Worm (Caenorhabditis elegans) whole organism, L4 larva: ENCODE results near the gene ins-5.
A peak's percentile ranks its signal among the peaks of the same experiment; 100 is the strongest.

Experiments
- F26F4.8 ChIP-seq: fragments of 200-800 bp; sonication (Bioruptor generic); conservative IDR thresholded peaks from 2 replicates; pipeline ENCODE4 v1.3.6; 2022; ENCODE audit warnings: missing genetic modification characterization, missing compliant biosample characterization
- F37D6.2 ChIP-seq: sonication (generic microtip); optimal IDR thresholded peaks from 2 replicates; lab custom pipeline; 2016; ENCODE audit warnings: mild to moderate bottlenecking, missing genetic modification characterization, missing compliant biosample characterization
- F49E8.2 ChIP-seq: sonication (generic microtip); optimal IDR thresholded peaks from 2 replicates; lab custom pipeline; 2016; ENCODE audit warnings: missing compliant biosample characterization, mild to moderate bottlenecking, missing genetic modification characterization, borderline replicate concordance
- Y105C5A.15 ChIP-seq: fragments of 200-800 bp; sonication (Bioruptor generic); IDR thresholded peaks from 2 replicates; pipeline ENCODE4 v1.3.6; 2022; ENCODE audit warnings: missing genetic modification characterization, missing compliant biosample characterization
- ZK546.5 ChIP-seq, 2 experiments: sonication (generic microtip); optimal IDR thresholded peaks; 2 replicates each; lab custom pipeline; 2017; ENCODE audit warnings: missing biosample characterization in 2 of 2, missing genetic modification characterization in 2 of 2
- aha-1 ChIP-seq: fragments of 150-350 bp; peaks from one replicate; lab custom pipeline; 2014; ENCODE audit warnings: missing biosample characterization, missing genetic modification characterization
- aly-2 ChIP-seq: sonication (generic microtip); optimal IDR thresholded peaks from 2 replicates; lab custom pipeline; 2018; ENCODE audit warnings: missing biosample characterization, missing genetic modification characterization
- ama-1 ChIP-seq: fragments of 150-350 bp; optimal IDR thresholded peaks from 2 replicates; lab custom pipeline; 2014; ENCODE audit warnings: inconsistent platforms, mixed read lengths
- arid-1 ChIP-seq: fragments of 200-800 bp; sonication (Bioruptor generic); conservative IDR thresholded peaks from 2 replicates; pipeline ENCODE4 v1.3.6; 2022; ENCODE audit warnings: missing genetic modification reagents, missing genetic modification characterization, missing compliant biosample characterization
- attf-4 ChIP-seq: sonication (generic microtip); optimal IDR thresholded peaks from 3 replicates; lab custom pipeline; 2017; ENCODE audit warnings: missing biosample characterization, missing genetic modification characterization
- ceh-62 ChIP-seq: sonication (generic microtip); optimal IDR thresholded peaks from 2 replicates; lab custom pipeline; 2017; ENCODE audit warnings: missing biosample characterization, missing genetic modification characterization
- ces-1 ChIP-seq: fragments of 150-350 bp; sonication (generic microtip); optimal IDR thresholded peaks from 4 replicates; lab custom pipeline; 2014; ENCODE audit warnings: missing biosample characterization, missing genetic modification reagents, missing genetic modification characterization
- ctbp-1 ChIP-seq: fragments of 200-800 bp; sonication (Bioruptor generic); IDR thresholded peaks from 2 replicates; pipeline ENCODE4 v1.3.6; 2022; ENCODE audit warnings: missing genetic modification reagents, missing genetic modification characterization, missing compliant biosample characterization
- daf-8 ChIP-seq: fragments of 200-800 bp; sonication (Bioruptor generic); IDR thresholded peaks from 2 replicates; pipeline ENCODE4 v1.3.6; 2022; ENCODE audit warnings: missing genetic modification characterization, missing compliant biosample characterization
- dmd-6 ChIP-seq: fragments of 200-800 bp; sonication (Bioruptor generic); IDR thresholded peaks from 2 replicates; pipeline ENCODE4 v1.3.6; 2022; ENCODE audit warnings: missing genetic modification reagents, missing genetic modification characterization, missing compliant biosample characterization
- duxl-1 ChIP-seq: sonication (generic microtip); optimal IDR thresholded peaks from 2 replicates; lab custom pipeline; 2016; ENCODE audit warnings: mild to moderate bottlenecking, missing genetic modification characterization, moderate library complexity, missing compliant biosample characterization; ENCODE audit not compliant: poor library complexity
- dve-1 ChIP-seq: sonication (generic microtip); optimal IDR thresholded peaks from 2 replicates; lab custom pipeline; 2017; ENCODE audit warnings: antibody characterized with exemption, mild to moderate bottlenecking, missing genetic modification characterization, missing compliant biosample characterization; ENCODE audit not compliant: insufficient read depth
- fkh-10 ChIP-seq: fragments of 150-350 bp; optimal IDR thresholded peaks from 2 replicates; lab custom pipeline; 2014; ENCODE audit warnings: missing biosample characterization, missing genetic modification reagents, missing genetic modification characterization
- hlh-30 ChIP-seq: sonication (generic microtip); optimal IDR thresholded peaks from 2 replicates; lab custom pipeline; 2017; ENCODE audit warnings: antibody characterized with exemption, mild to moderate bottlenecking, missing genetic modification characterization, missing compliant biosample characterization; ENCODE audit not compliant: insufficient read depth
- lin-1 ChIP-seq: fragments of 200-800 bp; sonication (Bioruptor generic); IDR thresholded peaks from 2 replicates; pipeline ENCODE4 v1.3.6; 2022; ENCODE audit warnings: missing genetic modification reagents, missing genetic modification characterization, missing compliant biosample characterization
- lin-38 ChIP-seq: fragments of 200-800 bp; sonication (Bioruptor generic); IDR thresholded peaks from 2 replicates; pipeline ENCODE4 v1.3.6; 2022; ENCODE audit warnings: missing genetic modification reagents, missing genetic modification characterization, missing compliant biosample characterization
- lsy-2 ChIP-seq, 2 experiments: fragments of 150-350 bp in 1 of 2; sonication (generic microtip) in 1 of 2; optimal IDR thresholded peaks; 2 replicates each; lab custom pipeline; 2014 to 2017; ENCODE audit warnings: missing biosample characterization in 2 of 2, missing genetic modification characterization in 2 of 2
- madf-9 ChIP-seq: fragments of 200-800 bp; sonication (Bioruptor generic); conservative IDR thresholded peaks from 2 replicates; pipeline ENCODE4 v1.3.6; 2022; ENCODE audit warnings: missing genetic modification reagents, missing genetic modification characterization, missing compliant biosample characterization
- mes-2 ChIP-seq: sonication (generic microtip); optimal IDR thresholded peaks from 2 replicates; lab custom pipeline; 2016; ENCODE audit warnings: missing genotype, mild to moderate bottlenecking, missing genetic modification characterization, missing compliant biosample characterization; ENCODE audit not compliant: poor library complexity, severe bottlenecking
- mxl-2 ChIP-seq: fragments of 200-800 bp; sonication (Bioruptor generic); conservative IDR thresholded peaks from 2 replicates; pipeline ENCODE4 v1.3.6; 2022; ENCODE audit warnings: missing genetic modification reagents, missing genetic modification characterization, missing compliant biosample characterization
- nhr-48 ChIP-seq: sonication (generic microtip); optimal IDR thresholded peaks from 2 replicates; lab custom pipeline; 2016; ENCODE audit warnings: mild to moderate bottlenecking, missing genetic modification characterization, missing compliant biosample characterization
- nhr-6 ChIP-seq: fragments of 150-350 bp; optimal IDR thresholded peaks from 2 replicates; lab custom pipeline; 2014; ENCODE audit warnings: missing biosample characterization, missing genetic modification characterization
- nhr-76 ChIP-seq: fragments of 150-350 bp; optimal IDR thresholded peaks from 2 replicates; lab custom pipeline; 2014; ENCODE audit warnings: missing biosample characterization, missing genetic modification characterization
- rbr-2 ChIP-seq: sonication (generic microtip); optimal IDR thresholded peaks from 2 replicates; lab custom pipeline; 2016; ENCODE audit warnings: missing genotype, missing genetic modification characterization, missing compliant biosample characterization
- sdz-12 ChIP-seq: fragments of 200-800 bp; sonication (Bioruptor generic); optimal IDR thresholded peaks from 2 replicates; lab custom pipeline; 2018; ENCODE audit warnings: mild to moderate bottlenecking, missing genetic modification characterization, missing compliant biosample characterization
- unc-62 ChIP-seq, 3 experiments: fragments of 150-350 bp in 1 of 3; sonication (generic microtip); optimal IDR thresholded peaks in 2 of 3; peaks in 1 of 3; 1 replicate in 1 of 3; 2 replicates in 2 of 3; lab custom pipeline; 2014 to 2017; ENCODE audit warnings: missing biosample characterization in 3 of 3, missing genetic modification characterization in 3 of 3, missing genetic modification reagents in 3 of 3, missing genotype in 1 of 3
- zip-11 ChIP-seq: fragments of 200-800 bp; sonication (Bioruptor generic); IDR thresholded peaks from 2 replicates; pipeline ENCODE4 v1.3.6; 2022; ENCODE audit warnings: missing genetic modification characterization, missing compliant biosample characterization
- zip-2 ChIP-seq: fragments of 150-350 bp; optimal IDR thresholded peaks from 2 replicates; lab custom pipeline; 2014; ENCODE audit warnings: missing biosample characterization, missing genetic modification characterization

Gene ins-5

ce11 chrII:5968037-5968436, 29.3 kb upstream of the ins-5 start, which contains the start of gene B0034.1:
B0034.1 (plus strand) TSS chrII:5968337.
- TF ChIP-seq zip-11 (GFP tag; lab: Robert Waterston, UW) (no peak), aha-1 (no peak), F37D6.2 (tag; lab: Kevin White, UChicago) (no peak), ZK546.5 (tag; optimal IDR thresholded peaks at IDR 0.05; lab: Kevin White, UChicago) (no peak), mxl-2 (no peak), ctbp-1 (GFP tag; lab: Robert Waterston, UW) (no peak), fkh-10 (GFP tag; lab: Kevin White, UChicago) (no peak), nhr-6 (tag; lab: Kevin White, UChicago) (no peak), rbr-2 (tag; lab: Kevin White, UChicago) (no peak), mes-2 (no peak), duxl-1 (no peak), madf-9 (GFP tag; lab: Robert Waterston, UW) (no peak)

DNA sequence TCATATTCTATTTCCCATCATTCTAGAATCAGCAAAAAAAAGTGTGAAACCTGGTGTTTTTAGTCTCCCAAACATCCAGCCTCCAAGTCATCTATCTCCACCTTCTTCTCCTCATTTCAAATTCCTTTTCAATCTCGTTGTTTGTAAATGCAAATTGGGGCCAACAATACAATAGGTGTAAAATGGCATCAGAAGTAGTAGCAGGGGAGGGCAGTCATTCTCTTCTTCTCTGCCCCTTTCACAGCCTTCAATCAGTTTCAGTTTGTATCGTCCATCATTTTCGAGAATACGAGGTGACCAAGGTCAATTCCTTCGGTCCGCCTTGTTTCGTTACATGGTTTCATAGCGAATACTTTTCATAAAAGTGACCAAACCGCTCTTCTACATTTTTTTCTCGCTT, 28.1 kb upstream of the ins-5 start, which contains the start of gene B0034.4:
Gene B0034.4 (minus strand): TSS at position 229 of the 400 bp plus-strand sequence.
- TF ChIP-seq lin-1 (GFP tag; lab: Robert Waterston, UW): no peak
- TF ChIP-seq unc-62 (GFP tag; optimal IDR thresholded peaks at IDR 0.05 in 1 of 2; lab: Kevin White, UChicago): peak in 1 of 2 experiments; percentile 96
- TF ChIP-seq unc-62 (tag; optimal IDR thresholded peaks at IDR 0.05; lab: Kevin White, UChicago): no peak
- TF ChIP-seq aha-1: peak; percentile 59

ce11 chrII:5974878-5975277, 22.5 kb upstream of the ins-5 start, which contains the start of gene B0034.5:
B0034.5 (minus strand) TSS chrII:5974978.
- TF ChIP-seq aly-2 (tag; lab: Kevin White, UChicago) (no peak), nhr-48 (no peak), ces-1 (GFP tag; lab: Kevin White, UChicago) (no peak), dmd-6 (GFP tag; lab: Robert Waterston, UW) (no peak), ama-1 (no peak), Y105C5A.15 (GFP tag; lab: Robert Waterston, UW) (no peak), nhr-76 (tag; lab: Kevin White, UChicago) (no peak), daf-8 (GFP tag; lab: Robert Waterston, UW) (no peak), zip-2 (tag; lab: Kevin White, UChicago) (no peak), attf-4 (tag; lab: Kevin White, UChicago) (no peak), nhr-6 (tag; lab: Kevin White, UChicago) (no peak), F49E8.2 (tag; lab: Kevin White, UChicago) (no peak), hlh-30 (tag; lab: Kevin White, UChicago) (no peak), rbr-2 (tag; lab: Kevin White, UChicago) (no peak), arid-1 (GFP tag; lab: Robert Waterston, UW) (no peak), dve-1 (tag; lab: Kevin White, UChicago) (no peak), sdz-12 (GFP tag; lab: Kevin White, UChicago) (no peak), F26F4.8 (GFP tag; lab: Robert Waterston, UW) (no peak), ceh-62 (tag; lab: Kevin White, UChicago) (no peak)

ce11 chrII:5988224-5988623, 9.1 kb upstream of the ins-5 start, which contains the start of gene ins-2:
ins-2 (plus strand) TSS chrII:5988524.
- TF ChIP-seq unc-62 (GFP tag; optimal IDR thresholded peaks at IDR 0.05 in 1 of 2; lab: Kevin White, UChicago) (peak in 1 of 2 experiments; percentile 80), unc-62 (tag; optimal IDR thresholded peaks at IDR 0.05; lab: Kevin White, UChicago) (no peak), lsy-2 (tag; optimal IDR thresholded peaks at IDR 0.05; lab: Kevin White, UChicago) (no peak)

ce11 chrII:5990668-5991067, 6.7 kb upstream of the ins-5 start, which contains the start of gene ins-3:
ins-3 (minus strand) TSS chrII:5990768.
- TF ChIP-seq F37D6.2 (tag; lab: Kevin White, UChicago): no peak
- no peak for TF ChIP-seq lin-38
